Worm (Caenorhabditis elegans) whole organism, L4 larva: ENCODE data around the gene C36C5.12.

ENCODE experiments used
- ceh-28 ChIP-seq: fragments of 150-350 bp; optimal IDR thresholded peaks from 2 replicates; lab custom pipeline; 2014; ENCODE audit warnings: missing biosample characterization, missing genetic modification reagents, missing genetic modification characterization
- fos-1 ChIP-seq: fragments of 150-350 bp; optimal IDR thresholded peaks from 2 replicates; lab custom pipeline; 2014; ENCODE audit warnings: missing biosample characterization, missing genetic modification characterization
- hlh-30 ChIP-seq: sonication (generic microtip); optimal IDR thresholded peaks from 2 replicates; lab custom pipeline; 2017; ENCODE audit warnings: antibody characterized with exemption, mild to moderate bottlenecking, missing genetic modification characterization, missing compliant biosample characterization; ENCODE audit not compliant: insufficient read depth
- zfp-2 ChIP-seq: sonication (generic microtip); optimal IDR thresholded peaks from 2 replicates; lab custom pipeline; 2016; ENCODE audit warnings: mild to moderate bottlenecking, missing genetic modification characterization, missing compliant biosample characterization
- ztf-11 ChIP-seq: fragments of 150-350 bp; optimal IDR thresholded peaks from 2 replicates; lab custom pipeline; 2014; ENCODE audit warnings: missing biosample characterization, missing genetic modification characterization

DNA sequence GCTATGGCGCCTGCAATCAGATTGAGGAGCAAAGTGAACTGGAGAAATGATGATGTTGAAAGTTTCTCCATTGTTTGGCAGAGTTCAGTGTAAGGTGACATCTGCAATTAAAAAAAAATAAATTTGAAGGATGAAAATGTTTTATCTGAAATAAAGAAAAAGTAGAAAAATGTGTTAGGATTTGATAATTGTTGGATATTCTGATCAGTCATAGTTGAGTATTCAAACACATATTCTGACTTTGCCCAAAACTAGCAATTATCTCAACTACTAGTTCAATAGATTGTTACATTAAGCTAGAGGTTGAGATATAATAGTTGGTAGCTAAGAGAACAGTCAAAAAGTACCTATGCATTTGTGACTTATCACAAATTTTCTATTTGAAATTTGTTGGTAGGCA lies 14.7 kb downstream of the C36C5.12 start, which contains the start of gene srab-10:
- TF ChIP-seq ztf-11 (tag; lab: Kevin White, UChicago) (no peak), fos-1 (no peak), ceh-28 (tag; lab: Kevin White, UChicago) (no peak), zfp-2 (tag; lab: Kevin White, UChicago) (no peak), hlh-30 (tag; lab: Kevin White, UChicago) (no peak)
